Worm (Caenorhabditis elegans) whole organism, L3 larva: ENCODE results near the gene garr-1.

Experiments
- ama-1 ChIP-seq: fragments of 150-350 bp; optimal IDR thresholded peaks from 2 replicates; lab custom pipeline; 2018
- nhr-12 ChIP-seq: fragments of 150-350 bp; optimal IDR thresholded peaks from 2 replicates; lab custom pipeline; 2014; ENCODE audit warnings: missing biosample characterization, missing genetic modification characterization
- nhr-25 ChIP-seq: sonication (generic microtip); optimal IDR thresholded peaks from 2 replicates; lab custom pipeline; 2017; ENCODE audit warnings: missing biosample characterization, missing genetic modification characterization
- unc-62 ChIP-seq: fragments of 150-350 bp; sonication (generic microtip); optimal IDR thresholded peaks from 4 replicates; lab custom pipeline; 2014; ENCODE audit warnings: missing biosample characterization, missing genetic modification reagents, missing genetic modification characterization

- TF ChIP-seq unc-62 (GFP tag; lab: Kevin White, UChicago) (no peak), ama-1 (lab: Kevin White, UChicago) (no peak), nhr-12 (tag; lab: Kevin White, UChicago) (no peak), nhr-25 (tag; lab: Kevin White, UChicago) (no peak)
These were observed at the start of gene garr-1 for ce11 chrIV:425995-426394.
